Worm (Caenorhabditis elegans): Measurements from ENCODE around the gene ceh-41.

- no peak for TF ChIP-seq him-1 (tag; optimal IDR thresholded peaks at IDR 0.05)
- TF ChIP-seq W03F9.2 (tag; optimal IDR thresholded peaks at IDR 0.05), result no peak
- TF ChIP-seq dao-5 (tag; optimal IDR thresholded peaks at IDR 0.05), result no peak
These were observed 23.1 kb downstream of the ceh-41 start, which contains the start of gene C14E2.5 for ce11 chrX:1825290-1825832.
